Worm (Caenorhabditis elegans) whole organism, L1 larva: ENCODE measurements around the gene bath-2.

ENCODE experiments used
- elt-2 ChIP-seq: sonication (generic microtip); optimal IDR thresholded peaks from 2 replicates; lab custom pipeline; 2016; ENCODE audit warnings: missing genetic modification characterization, mild to moderate bottlenecking, inconsistent platforms, missing compliant biosample characterization, missing genetic modification reagents
- fkh-10 ChIP-seq: sonication (generic microtip); optimal IDR thresholded peaks from 2 replicates; lab custom pipeline; 2017; ENCODE audit warnings: missing biosample characterization, missing genetic modification reagents, missing genetic modification characterization
- fkh-4 ChIP-seq: sonication (generic microtip); optimal IDR thresholded peaks from 2 replicates; lab custom pipeline; 2016; ENCODE audit warnings: missing compliant biosample characterization, missing genetic modification characterization, borderline replicate concordance
- fos-1 ChIP-seq: fragments of 150-350 bp; optimal IDR thresholded peaks from 2 replicates; lab custom pipeline; 2014; ENCODE audit warnings: missing biosample characterization, missing genetic modification characterization
- lin-15B ChIP-seq: fragments of 150-350 bp; sonication (generic microtip); optimal IDR thresholded peaks from 3 replicates; lab custom pipeline; 2014; ENCODE audit warnings: missing biosample characterization, missing genetic modification characterization
- lsy-2 ChIP-seq, 2 experiments: fragments of 150-350 bp; optimal IDR thresholded peaks; 2 replicates each; lab custom pipeline; 2014; ENCODE audit warnings: missing biosample characterization in 2 of 2, missing genetic modification characterization in 2 of 2
- nhr-28 ChIP-seq: fragments of 150-350 bp; optimal IDR thresholded peaks from 2 replicates; lab custom pipeline; 2014; ENCODE audit warnings: missing biosample characterization, missing genetic modification characterization
- unc-62 ChIP-seq: fragments of 150-350 bp; optimal IDR thresholded peaks from 2 replicates; lab custom pipeline; 2014; ENCODE audit warnings: missing biosample characterization, missing genetic modification reagents, missing genetic modification characterization

DNA sequence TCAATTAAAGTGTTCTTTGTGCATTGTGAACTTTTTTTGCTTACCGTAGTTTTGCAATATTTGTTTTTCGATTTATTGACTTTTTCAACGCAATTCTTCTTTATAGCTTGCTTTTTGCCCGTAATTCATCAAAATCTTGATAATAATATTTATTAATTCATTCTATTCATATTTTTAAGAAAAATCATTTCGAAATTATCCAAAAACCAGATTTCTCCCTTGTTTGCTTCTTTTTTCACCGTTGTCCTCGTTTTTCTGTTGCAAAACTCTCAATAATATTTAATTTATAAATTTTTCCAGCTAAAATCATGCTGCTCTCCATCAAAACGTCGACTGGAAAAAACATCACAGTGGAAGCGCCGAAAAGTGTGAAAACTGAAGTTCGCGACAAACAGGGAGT, 1.9 kb upstream of the bath-2 start, which contains the start of gene F52C6.3:
- TF ChIP-seq nhr-28 (tag; lab: Kevin White, UChicago), result no peak
- TF ChIP-seq lsy-2 (tag; optimal IDR thresholded peaks at IDR 0.05; lab: Kevin White, UChicago), result no peak
- no peak for TF ChIP-seq unc-62
- TF ChIP-seq elt-2 (tag; lab: Kevin White, UChicago), result no peak
- no peak for TF ChIP-seq lin-15B
- no peak for TF ChIP-seq fkh-4 (tag; lab: Kevin White, UChicago)
- no peak for TF ChIP-seq fkh-10 (GFP tag; lab: Kevin White, UChicago)
- TF ChIP-seq fos-1 (tag; lab: Kevin White, UChicago), result no peak
